Worm (Caenorhabditis elegans) whole organism, late embryonic: ENCODE measurements around the gene F54C8.6.

ENCODE experiments used
- C08G9.2 ChIP-seq: sonication (generic microtip); optimal IDR thresholded peaks from 2 replicates; lab custom pipeline; 2016; ENCODE audit warnings: mild to moderate bottlenecking, missing genetic modification characterization, moderate library complexity, missing compliant biosample characterization
- C38D4.7 ChIP-seq: fragments of 200-800 bp; sonication (Bioruptor generic); optimal IDR thresholded peaks from 2 replicates; lab custom pipeline; 2018; ENCODE audit warnings: mild to moderate bottlenecking, missing genetic modification characterization, moderate library complexity, missing compliant biosample characterization
- F13H6.1 ChIP-seq: sonication (generic microtip); optimal IDR thresholded peaks from 2 replicates; lab custom pipeline; 2016; ENCODE audit warnings: missing genetic modification characterization, missing compliant biosample characterization
- Y22D7AL.16 ChIP-seq: sonication (generic microtip); optimal IDR thresholded peaks from 2 replicates; lab custom pipeline; 2016; ENCODE audit warnings: missing genetic modification characterization, missing compliant biosample characterization
- ahr-1 ChIP-seq: sonication (generic microtip); optimal IDR thresholded peaks from 2 replicates; lab custom pipeline; 2016; ENCODE audit warnings: missing genetic modification characterization, missing compliant biosample characterization
- ceh-14 ChIP-seq: sonication (generic microtip); optimal IDR thresholded peaks from 2 replicates; lab custom pipeline; 2016; ENCODE audit warnings: missing genotype, missing genetic modification characterization, missing compliant biosample characterization
- ceh-18 ChIP-seq: sonication (generic microtip); optimal IDR thresholded peaks from 2 replicates; lab custom pipeline; 2016; ENCODE audit warnings: missing genetic modification characterization, missing compliant biosample characterization
- ceh-19 ChIP-seq: fragments of 200-800 bp; sonication (Bioruptor generic); optimal IDR thresholded peaks from 2 replicates; lab custom pipeline; 2018; ENCODE audit warnings: mild to moderate bottlenecking, missing genetic modification characterization, missing compliant biosample characterization
- ceh-2 ChIP-seq: sonication (generic microtip); optimal IDR thresholded peaks from 2 replicates; lab custom pipeline; 2016; ENCODE audit warnings: missing genotype, missing genetic modification characterization, missing compliant biosample characterization
- ceh-22 ChIP-seq: sonication (generic microtip); optimal IDR thresholded peaks from 2 replicates; lab custom pipeline; 2017; ENCODE audit warnings: missing biosample characterization, missing genetic modification characterization
- ceh-34 ChIP-seq: sonication (generic microtip); optimal IDR thresholded peaks from 2 replicates; lab custom pipeline; 2016; ENCODE audit warnings: mild to moderate bottlenecking, missing genetic modification characterization, missing compliant biosample characterization
- ceh-48 ChIP-seq: sonication (generic microtip); optimal IDR thresholded peaks from 2 replicates; lab custom pipeline; 2016; ENCODE audit warnings: missing genetic modification characterization, inconsistent platforms, missing compliant biosample characterization
- ceh-6 ChIP-seq: fragments of 200-800 bp; sonication (Bioruptor generic); optimal IDR thresholded peaks from 2 replicates; lab custom pipeline; 2018; ENCODE audit warnings: mild to moderate bottlenecking, missing genetic modification characterization, missing compliant biosample characterization
- ceh-9 ChIP-seq: sonication (generic microtip); optimal IDR thresholded peaks from 2 replicates; lab custom pipeline; 2016; ENCODE audit warnings: mild to moderate bottlenecking, missing genetic modification characterization, inconsistent platforms, missing compliant biosample characterization
- che-1 ChIP-seq: sonication (generic microtip); optimal IDR thresholded peaks from 2 replicates; lab custom pipeline; 2016; ENCODE audit warnings: mild to moderate bottlenecking, missing genetic modification characterization, missing compliant biosample characterization
- dmd-4 ChIP-seq: sonication (generic microtip); optimal IDR thresholded peaks from 2 replicates; lab custom pipeline; 2016; ENCODE audit warnings: borderline replicate concordance, missing genetic modification characterization, missing compliant biosample characterization
- elt-2 ChIP-seq: sonication (generic microtip); optimal IDR thresholded peaks from 2 replicates; lab custom pipeline; 2016; ENCODE audit warnings: missing genetic modification reagents, missing genetic modification characterization, missing compliant biosample characterization
- elt-4 ChIP-seq: sonication (generic microtip); optimal IDR thresholded peaks from 2 replicates; lab custom pipeline; 2016; ENCODE audit warnings: missing genetic modification characterization, missing compliant biosample characterization
- ets-4 ChIP-seq: sonication (generic microtip); optimal IDR thresholded peaks from 2 replicates; lab custom pipeline; 2016; ENCODE audit warnings: missing genetic modification characterization, missing compliant biosample characterization
- eyg-1 ChIP-seq: sonication (generic microtip); optimal IDR thresholded peaks from 2 replicates; lab custom pipeline; 2016; ENCODE audit warnings: missing genotype, missing genetic modification characterization, missing compliant biosample characterization
- hlh-15 ChIP-seq: sonication (generic microtip); optimal IDR thresholded peaks from 2 replicates; lab custom pipeline; 2016; ENCODE audit warnings: missing genetic modification characterization, missing compliant biosample characterization
- lim-6 ChIP-seq: sonication (generic microtip); optimal IDR thresholded peaks from 2 replicates; lab custom pipeline; 2016; ENCODE audit warnings: missing genetic modification characterization, missing compliant biosample characterization
- lin-11 ChIP-seq: fragments of 200-800 bp; sonication (Bioruptor generic); optimal IDR thresholded peaks from 2 replicates; lab custom pipeline; 2018; ENCODE audit warnings: mild to moderate bottlenecking, missing genetic modification characterization, missing compliant biosample characterization
- mec-3 ChIP-seq: sonication (generic microtip); optimal IDR thresholded peaks from 2 replicates; lab custom pipeline; 2016; ENCODE audit warnings: borderline replicate concordance, missing genetic modification characterization, missing compliant biosample characterization
- nfya-1 ChIP-seq: sonication (generic microtip); optimal IDR thresholded peaks from 2 replicates; lab custom pipeline; 2017; ENCODE audit warnings: missing genetic modification characterization, mild to moderate bottlenecking, missing compliant biosample characterization, antibody characterized with exemption, moderate library complexity
- nhr-232 ChIP-seq: sonication (generic microtip); optimal IDR thresholded peaks from 2 replicates; lab custom pipeline; 2016; ENCODE audit warnings: missing genetic modification characterization, missing compliant biosample characterization
- pat-9 ChIP-seq: fragments of 200-800 bp; sonication (Bioruptor generic); optimal IDR thresholded peaks from 2 replicates; lab custom pipeline; 2018; ENCODE audit warnings: mild to moderate bottlenecking, missing genetic modification characterization, moderate library complexity, missing compliant biosample characterization
- pax-1 ChIP-seq: fragments of 150-350 bp; optimal IDR thresholded peaks from 2 replicates; lab custom pipeline; 2014; ENCODE audit warnings: missing biosample characterization, missing genetic modification characterization
- pha-2 ChIP-seq: sonication (generic microtip); optimal IDR thresholded peaks from 2 replicates; lab custom pipeline; 2017; ENCODE audit warnings: mild to moderate bottlenecking, missing genetic modification characterization, missing compliant biosample characterization
- ref-2 ChIP-seq: sonication (generic microtip); optimal IDR thresholded peaks from 2 replicates; lab custom pipeline; 2016; ENCODE audit warnings: missing genetic modification characterization, missing compliant biosample characterization
- sdc-2 ChIP-seq: sonication (generic microtip); optimal IDR thresholded peaks from 2 replicates; lab custom pipeline; 2016; ENCODE audit warnings: missing genotype, missing genetic modification characterization, missing compliant biosample characterization
- sox-2 ChIP-seq: fragments of 200-800 bp; sonication (Bioruptor generic); IDR thresholded peaks from 2 replicates; pipeline ENCODE4 v1.3.6; 2022; ENCODE audit warnings: missing genetic modification reagents, missing genetic modification characterization, missing compliant biosample characterization
- syd-9 ChIP-seq: sonication (generic microtip); optimal IDR thresholded peaks from 2 replicates; lab custom pipeline; 2016; ENCODE audit warnings: mild to moderate bottlenecking, missing genetic modification characterization, moderate library complexity, missing compliant biosample characterization
- tbx-2 ChIP-seq: sonication (generic microtip); optimal IDR thresholded peaks from 2 replicates; lab custom pipeline; 2016; ENCODE audit warnings: missing genetic modification characterization, missing compliant biosample characterization
- ttx-3 ChIP-seq: sonication (generic microtip); optimal IDR thresholded peaks from 2 replicates; lab custom pipeline; 2016; ENCODE audit warnings: missing genetic modification reagents, missing genetic modification characterization, missing compliant biosample characterization
- unc-3 ChIP-seq, 2 experiments: fragments of 200-800 bp in 1 of 2; sonication (Bioruptor generic) in 1 of 2; sonication (generic microtip) in 1 of 2; conservative IDR thresholded peaks in 1 of 2; optimal IDR thresholded peaks in 1 of 2; 2 replicates each; pipeline versions ENCODE4 v1.3.6 to Lab custom; 2016 to 2022; ENCODE audit warnings: missing compliant biosample characterization in 2 of 2, missing genetic modification characterization in 2 of 2, missing genetic modification reagents in 1 of 2
- unc-55 ChIP-seq: sonication (generic microtip); optimal IDR thresholded peaks from 2 replicates; lab custom pipeline; 2017; ENCODE audit warnings: missing biosample characterization, missing genetic modification reagents, missing genetic modification characterization
- zip-5 ChIP-seq: sonication (generic microtip); optimal IDR thresholded peaks from 2 replicates; lab custom pipeline; 2016; ENCODE audit warnings: missing genetic modification characterization, missing compliant biosample characterization
- ztf-16 ChIP-seq: sonication (generic microtip); optimal IDR thresholded peaks from 2 replicates; lab custom pipeline; 2017; ENCODE audit warnings: missing genetic modification characterization, missing compliant biosample characterization

F54C8.6 gene

DNA sequence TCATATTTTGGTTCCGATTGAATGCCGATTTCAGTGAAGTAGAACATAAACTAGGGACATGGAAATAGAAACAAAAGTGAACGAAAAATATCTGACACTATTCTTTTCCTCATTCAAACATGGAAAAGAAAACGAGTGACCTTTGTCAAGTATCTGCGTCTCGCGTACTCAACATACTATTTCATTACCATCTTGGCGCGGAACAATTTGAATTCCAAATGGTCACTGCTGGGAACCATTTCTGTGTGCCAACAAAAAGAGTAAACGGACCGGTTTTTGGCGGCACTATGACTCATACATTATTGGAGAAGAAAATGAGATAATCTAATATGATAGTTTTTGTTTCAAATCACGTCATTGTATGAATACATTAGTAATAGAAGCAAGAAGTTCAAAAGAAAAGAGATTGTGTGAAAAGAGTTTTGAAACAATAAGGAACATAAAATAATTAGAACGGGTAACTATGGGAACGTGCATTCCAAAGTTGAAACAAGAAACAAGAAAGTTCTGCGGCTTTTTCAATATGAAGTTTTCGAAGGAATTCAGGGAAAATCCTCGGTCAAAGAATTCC is 32.8 kb upstream of the F54C8.6 start:
- TF ChIP-seq elt-2 (tag; lab: Kevin White, UChicago) (no peak), ahr-1 (tag; lab: Kevin White, UChicago) (no peak), ets-4 (no peak), elt-4 (no peak), nfya-1 (tag; lab: Kevin White, UChicago) (no peak), ceh-22 (tag; lab: Kevin White, UChicago) (no peak), pha-2 (tag; lab: Kevin White, UChicago) (no peak), ceh-19 (no peak), tbx-2 (tag; lab: Kevin White, UChicago) (no peak), syd-9 (tag; lab: Kevin White, UChicago) (no peak), lin-11 (tag; lab: Kevin White, UChicago) (no peak), ceh-34 (tag; lab: Kevin White, UChicago) (no peak), lim-6 (tag; lab: Kevin White, UChicago) (no peak), ceh-6 (no peak), sdc-2 (tag; lab: Kevin White, UChicago) (no peak), hlh-15 (tag; lab: Kevin White, UChicago) (no peak), mec-3 (tag; lab: Kevin White, UChicago) (no peak), Y22D7AL.16 (tag; lab: Kevin White, UChicago) (no peak), dmd-4 (no peak)

DNA sequence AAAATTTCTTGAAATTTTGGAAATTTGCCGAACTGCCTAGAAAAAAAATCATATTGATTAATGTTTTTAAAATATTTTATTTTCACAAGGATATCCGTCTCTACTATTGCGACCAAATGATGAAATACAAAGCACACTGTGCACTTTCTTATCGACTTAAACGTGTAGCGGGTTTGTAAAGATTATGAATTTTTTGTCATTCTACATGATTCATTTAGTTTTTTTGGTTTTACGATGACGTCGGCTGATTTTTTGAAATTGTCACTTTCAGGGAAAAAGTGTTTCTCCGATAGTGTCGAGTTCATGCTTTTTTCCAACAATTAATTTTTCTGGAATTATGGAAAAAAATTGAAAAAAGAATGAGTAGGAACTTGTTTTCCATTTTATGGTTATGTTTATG is 26.8 kb upstream of the F54C8.6 start:
- no peak for TF ChIP-seq ceh-2
- no peak for TF ChIP-seq ref-2 (tag; lab: Kevin White, UChicago)
- TF ChIP-seq C08G9.2 (tag; lab: Kevin White, UChicago): no peak
- TF ChIP-seq zip-5 (tag; lab: Kevin White, UChicago): no peak
- TF ChIP-seq ceh-14 (tag; lab: Kevin White, UChicago): no peak
- TF ChIP-seq dmd-4: no peak
- TF ChIP-seq unc-55: no peak
- TF ChIP-seq ceh-9 (tag; lab: Kevin White, UChicago): no peak
- no peak for TF ChIP-seq C38D4.7 (GFP tag; lab: Kevin White, UChicago)

DNA sequence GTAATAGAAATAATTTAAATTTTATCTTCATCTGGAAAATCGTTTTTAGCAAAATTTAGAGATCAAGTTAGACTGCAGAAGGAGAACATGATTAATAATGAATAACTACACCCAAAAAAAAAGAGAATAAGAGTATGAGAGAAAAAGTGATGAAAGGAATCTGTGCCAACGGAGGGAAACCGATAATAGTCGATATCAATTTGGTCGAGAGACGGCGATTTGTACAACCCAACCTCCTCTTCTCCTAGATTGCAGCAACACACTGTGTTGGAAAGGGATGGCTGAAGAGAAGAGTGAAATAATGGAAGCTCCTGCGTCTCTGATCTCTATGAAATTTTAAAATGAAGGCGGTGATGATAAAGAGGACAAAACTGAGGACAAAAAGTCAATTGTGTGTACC is 24.8 kb upstream of the F54C8.6 start:
- no peak for TF ChIP-seq ceh-48 (tag; lab: Kevin White, UChicago)
- peak; percentile 1 for TF ChIP-seq elt-2 (tag; lab: Kevin White, UChicago)

DNA sequence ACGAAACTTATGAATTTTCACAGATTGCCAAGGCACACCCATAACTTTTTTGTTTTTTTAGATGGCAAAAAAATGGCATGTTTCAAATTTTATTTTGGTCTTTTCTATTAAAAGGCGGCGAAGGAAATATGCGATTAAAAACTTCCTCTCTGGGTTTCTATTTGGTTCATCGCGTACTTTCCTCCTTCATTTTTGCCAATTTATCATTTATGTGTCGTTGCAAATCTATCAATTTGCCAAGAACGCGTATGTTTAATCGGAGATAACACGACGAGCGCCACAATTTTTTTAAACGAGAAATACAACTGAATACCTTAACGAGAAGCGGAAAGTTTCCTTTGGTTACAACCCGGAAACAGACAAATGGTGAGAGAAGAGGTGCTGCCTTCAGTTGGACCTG is 22.7 kb upstream of the F54C8.6 start:
- TF ChIP-seq che-1 (tag; lab: Kevin White, UChicago) (no peak), pax-1 (no peak), lim-6 (tag; lab: Kevin White, UChicago) (no peak), ttx-3 (tag; lab: Kevin White, UChicago) (no peak), F13H6.1 (tag; lab: Kevin White, UChicago) (no peak), zip-5 (tag; lab: Kevin White, UChicago) (no peak), ceh-48 (tag; lab: Kevin White, UChicago) (no peak), pat-9 (tag; lab: Kevin White, UChicago) (no peak), unc-3 (GFP tag; conservative IDR thresholded peaks at IDR 0.05; lab: Robert Waterston, UW) (no peak), unc-3 (tag; optimal IDR thresholded peaks at IDR 0.05; lab: Kevin White, UChicago) (no peak), eyg-1 (tag; lab: Kevin White, UChicago) (no peak), sox-2 (GFP tag; lab: Robert Waterston, UW) (no peak), ztf-16 (tag; lab: Kevin White, UChicago) (no peak), nhr-232 (tag; lab: Kevin White, UChicago) (no peak), ref-2 (tag; lab: Kevin White, UChicago) (no peak), dmd-4 (no peak), sdc-2 (tag; lab: Kevin White, UChicago) (no peak), ceh-6 (no peak), C08G9.2 (tag; lab: Kevin White, UChicago) (no peak), lin-11 (tag; lab: Kevin White, UChicago) (no peak), ceh-18 (tag; lab: Kevin White, UChicago) (no peak)
- TF ChIP-seq, all 69 proteins: peak for 0
